Worm (Caenorhabditis elegans) whole organism, late embryonic: Measurements from ENCODE around the gene vha-15.

ENCODE experiments used
- C08G9.2 ChIP-seq: sonication (generic microtip); optimal IDR thresholded peaks from 2 replicates; lab custom pipeline; 2016; ENCODE audit warnings: mild to moderate bottlenecking, missing genetic modification characterization, moderate library complexity, missing compliant biosample characterization
- C38D4.7 ChIP-seq: fragments of 200-800 bp; sonication (Bioruptor generic); optimal IDR thresholded peaks from 2 replicates; lab custom pipeline; 2018; ENCODE audit warnings: mild to moderate bottlenecking, missing genetic modification characterization, moderate library complexity, missing compliant biosample characterization
- F13H6.1 ChIP-seq: sonication (generic microtip); optimal IDR thresholded peaks from 2 replicates; lab custom pipeline; 2016; ENCODE audit warnings: missing genetic modification characterization, missing compliant biosample characterization
- K02D7.2 ChIP-seq: sonication (generic microtip); optimal IDR thresholded peaks from 2 replicates; lab custom pipeline; 2017; ENCODE audit warnings: mild to moderate bottlenecking, missing genetic modification characterization, missing compliant biosample characterization
- ama-1 ChIP-seq: fragments of 150-350 bp; optimal IDR thresholded peaks from 2 replicates; lab custom pipeline; 2014
- ceh-14 ChIP-seq: sonication (generic microtip); optimal IDR thresholded peaks from 2 replicates; lab custom pipeline; 2016; ENCODE audit warnings: missing genotype, missing genetic modification characterization, missing compliant biosample characterization
- ceh-19 ChIP-seq: fragments of 200-800 bp; sonication (Bioruptor generic); optimal IDR thresholded peaks from 2 replicates; lab custom pipeline; 2018; ENCODE audit warnings: mild to moderate bottlenecking, missing genetic modification characterization, missing compliant biosample characterization
- ceh-2 ChIP-seq: sonication (generic microtip); optimal IDR thresholded peaks from 2 replicates; lab custom pipeline; 2016; ENCODE audit warnings: missing genotype, missing genetic modification characterization, missing compliant biosample characterization
- ceh-22 ChIP-seq: sonication (generic microtip); optimal IDR thresholded peaks from 2 replicates; lab custom pipeline; 2017; ENCODE audit warnings: missing biosample characterization, missing genetic modification characterization
- ceh-24 ChIP-seq: sonication (generic microtip); optimal IDR thresholded peaks from 2 replicates; lab custom pipeline; 2016; ENCODE audit warnings: mild to moderate bottlenecking, missing genetic modification characterization, missing compliant biosample characterization
- ceh-34 ChIP-seq: sonication (generic microtip); optimal IDR thresholded peaks from 2 replicates; lab custom pipeline; 2016; ENCODE audit warnings: mild to moderate bottlenecking, missing genetic modification characterization, missing compliant biosample characterization
- ceh-45 ChIP-seq: fragments of 200-800 bp; sonication (Bioruptor generic); IDR thresholded peaks from 2 replicates; pipeline ENCODE4 v1.3.6; 2022; ENCODE audit warnings: missing genetic modification reagents, missing genetic modification characterization, missing compliant biosample characterization
- ceh-48 ChIP-seq: sonication (generic microtip); optimal IDR thresholded peaks from 2 replicates; lab custom pipeline; 2016; ENCODE audit warnings: missing genetic modification characterization, inconsistent platforms, missing compliant biosample characterization
- ceh-9 ChIP-seq: sonication (generic microtip); optimal IDR thresholded peaks from 2 replicates; lab custom pipeline; 2016; ENCODE audit warnings: mild to moderate bottlenecking, missing genetic modification characterization, inconsistent platforms, missing compliant biosample characterization
- che-1 ChIP-seq: sonication (generic microtip); optimal IDR thresholded peaks from 2 replicates; lab custom pipeline; 2016; ENCODE audit warnings: mild to moderate bottlenecking, missing genetic modification characterization, missing compliant biosample characterization
- elt-2 ChIP-seq: sonication (generic microtip); optimal IDR thresholded peaks from 2 replicates; lab custom pipeline; 2016; ENCODE audit warnings: missing genetic modification reagents, missing genetic modification characterization, missing compliant biosample characterization
- elt-4 ChIP-seq: sonication (generic microtip); optimal IDR thresholded peaks from 2 replicates; lab custom pipeline; 2016; ENCODE audit warnings: missing genetic modification characterization, missing compliant biosample characterization
- ets-4 ChIP-seq: sonication (generic microtip); optimal IDR thresholded peaks from 2 replicates; lab custom pipeline; 2016; ENCODE audit warnings: missing genetic modification characterization, missing compliant biosample characterization
- fax-1 ChIP-seq: sonication (generic microtip); optimal IDR thresholded peaks from 2 replicates; lab custom pipeline; 2016; ENCODE audit warnings: missing genotype, missing genetic modification characterization, missing compliant biosample characterization
- fkh-6 ChIP-seq: sonication (generic microtip); optimal IDR thresholded peaks from 2 replicates; lab custom pipeline; 2016; ENCODE audit warnings: missing genetic modification characterization, missing compliant biosample characterization
- gmeb-2 ChIP-seq: sonication (generic microtip); optimal IDR thresholded peaks from 2 replicates; lab custom pipeline; 2016; ENCODE audit warnings: missing genetic modification characterization, inconsistent platforms, missing compliant biosample characterization
- hlh-13 ChIP-seq: fragments of 200-800 bp; sonication (Bioruptor generic); optimal IDR thresholded peaks from 2 replicates; lab custom pipeline; 2018; ENCODE audit warnings: mild to moderate bottlenecking, missing genetic modification characterization, missing compliant biosample characterization
- hlh-30 ChIP-seq: sonication (generic microtip); optimal IDR thresholded peaks from 2 replicates; lab custom pipeline; 2017; ENCODE audit warnings: antibody characterized with exemption, missing genetic modification characterization, missing compliant biosample characterization; ENCODE audit not compliant: insufficient read depth
- mec-3 ChIP-seq: sonication (generic microtip); optimal IDR thresholded peaks from 2 replicates; lab custom pipeline; 2016; ENCODE audit warnings: borderline replicate concordance, missing genetic modification characterization, missing compliant biosample characterization
- nfya-1 ChIP-seq: sonication (generic microtip); optimal IDR thresholded peaks from 2 replicates; lab custom pipeline; 2017; ENCODE audit warnings: missing genetic modification characterization, mild to moderate bottlenecking, missing compliant biosample characterization, antibody characterized with exemption, moderate library complexity
- nhr-11 ChIP-seq: fragments of 150-350 bp; optimal IDR thresholded peaks from 2 replicates; lab custom pipeline; 2014; ENCODE audit warnings: missing biosample characterization, missing genetic modification characterization
- npax-4 ChIP-seq: sonication (generic microtip); optimal IDR thresholded peaks from 2 replicates; lab custom pipeline; 2016; ENCODE audit warnings: missing genetic modification characterization, missing compliant biosample characterization
- odd-2 ChIP-seq: sonication (generic microtip); optimal IDR thresholded peaks from 2 replicates; lab custom pipeline; 2017; ENCODE audit warnings: antibody characterized with exemption, mild to moderate bottlenecking, missing genetic modification characterization, missing compliant biosample characterization
- pax-1 ChIP-seq: fragments of 150-350 bp; optimal IDR thresholded peaks from 2 replicates; lab custom pipeline; 2014; ENCODE audit warnings: missing biosample characterization, missing genetic modification characterization
- pha-2 ChIP-seq: sonication (generic microtip); optimal IDR thresholded peaks from 2 replicates; lab custom pipeline; 2017; ENCODE audit warnings: mild to moderate bottlenecking, missing genetic modification characterization, missing compliant biosample characterization
- pha-4 ChIP-seq: fragments of 150-350 bp; optimal IDR thresholded peaks from 2 replicates; lab custom pipeline; 2018; ENCODE audit warnings: missing biosample characterization, missing genetic modification reagents, missing genetic modification characterization
- pqm-1 ChIP-seq: sonication (generic microtip); optimal IDR thresholded peaks from 2 replicates; lab custom pipeline; 2016; ENCODE audit warnings: missing genetic modification characterization, missing compliant biosample characterization
- ref-2 ChIP-seq: sonication (generic microtip); optimal IDR thresholded peaks from 2 replicates; lab custom pipeline; 2016; ENCODE audit warnings: missing genetic modification characterization, missing compliant biosample characterization
- ttx-3 ChIP-seq: sonication (generic microtip); optimal IDR thresholded peaks from 2 replicates; lab custom pipeline; 2016; ENCODE audit warnings: missing genetic modification reagents, missing genetic modification characterization, missing compliant biosample characterization
- unc-55 ChIP-seq: sonication (generic microtip); optimal IDR thresholded peaks from 2 replicates; lab custom pipeline; 2017; ENCODE audit warnings: missing biosample characterization, missing genetic modification reagents, missing genetic modification characterization
- unc-86 ChIP-seq: sonication (generic microtip); optimal IDR thresholded peaks from 2 replicates; lab custom pipeline; 2016; ENCODE audit warnings: missing genetic modification characterization, missing compliant biosample characterization

vha-15 gene

ce11 chrX:2258404-2258803 lies 20.7 kb downstream of the vha-15 start:
- TF ChIP-seq C08G9.2 (tag; lab: Kevin White, UChicago) (no peak), elt-2 (tag; lab: Kevin White, UChicago) (peak; percentile 4)

ce11 chrX:2261003-2261402 lies 23.3 kb downstream of the vha-15 start, which contains the start of gene AH9.3:
Gene AH9.3, minus strand, starts transcription at chrX:2261103.
- TF ChIP-seq ceh-48 (tag; lab: Kevin White, UChicago) (peak; percentile 32), unc-55 (no peak), ceh-2 (no peak), ceh-24 (tag; lab: Kevin White, UChicago) (no peak), K02D7.2 (no peak), fax-1 (tag; lab: Kevin White, UChicago) (no peak), che-1 (tag; lab: Kevin White, UChicago) (no peak), ceh-14 (tag; lab: Kevin White, UChicago) (no peak)

- TF ChIP-seq ceh-19 (GFP tag; lab: Kevin White, UChicago), result no peak
- no peak for TF ChIP-seq ceh-45
- TF ChIP-seq hlh-30, result no peak
- no peak for TF ChIP-seq odd-2
- TF ChIP-seq elt-2 (tag; lab: Kevin White, UChicago), result no peak
- TF ChIP-seq ama-1 (lab: Kevin White, UChicago), result no peak
- no peak for TF ChIP-seq gmeb-2 (tag; lab: Kevin White, UChicago)
- no peak for TF ChIP-seq ref-2 (tag; lab: Kevin White, UChicago)
- no peak for TF ChIP-seq unc-86 (tag; lab: Kevin White, UChicago)
- no peak for TF ChIP-seq ceh-22 (tag; lab: Kevin White, UChicago)
- no peak for TF ChIP-seq ets-4 (tag; lab: Kevin White, UChicago)
- no peak for TF ChIP-seq pha-4 (tag; lab: Kevin White, UChicago)
- TF ChIP-seq npax-4, result no peak
- no peak for TF ChIP-seq pax-1
- TF ChIP-seq mec-3 (tag; lab: Kevin White, UChicago), result no peak
- TF ChIP-seq elt-4 (tag; lab: Kevin White, UChicago), result no peak
- TF ChIP-seq ceh-9 (tag; lab: Kevin White, UChicago), result no peak
- TF ChIP-seq unc-55, result no peak
- TF ChIP-seq nfya-1, result no peak
Observed at ce11 chrX:2262420-2262819, 24.7 kb downstream of the vha-15 start.

- TF ChIP-seq pha-2 (tag; lab: Kevin White, UChicago) (no peak), hlh-13 (GFP tag; lab: Kevin White, UChicago) (no peak), F13H6.1 (no peak), nfya-1 (no peak), ceh-14 (tag; lab: Kevin White, UChicago) (no peak), mec-3 (tag; lab: Kevin White, UChicago) (no peak), ceh-34 (tag; lab: Kevin White, UChicago) (no peak), pax-1 (no peak), ceh-22 (tag; lab: Kevin White, UChicago) (no peak), fkh-6 (tag; lab: Kevin White, UChicago) (no peak), fax-1 (tag; lab: Kevin White, UChicago) (no peak), C38D4.7 (GFP tag; lab: Kevin White, UChicago) (no peak), pqm-1 (no peak), ttx-3 (no peak), ceh-45 (no peak)
Observed at ce11 chrX:2265069-2265468, 27.4 kb downstream of the vha-15 start.

- no peak for TF ChIP-seq pax-1
- no peak for TF ChIP-seq ceh-34 (tag; lab: Kevin White, UChicago)
- TF ChIP-seq F13H6.1, result no peak
- TF ChIP-seq gmeb-2 (tag; lab: Kevin White, UChicago), result no peak
- TF ChIP-seq K02D7.2, result no peak
- no peak for TF ChIP-seq nhr-11 (tag; lab: Kevin White, UChicago)
- TF ChIP-seq C08G9.2 (tag; lab: Kevin White, UChicago), result no peak
- TF ChIP-seq C38D4.7 (GFP tag; lab: Kevin White, UChicago), result no peak
- no peak for TF ChIP-seq ama-1 (lab: Kevin White, UChicago)
- no peak for TF ChIP-seq ceh-24 (tag; lab: Kevin White, UChicago)
Observed at ce11 chrX:2266366-2266765, 28.7 kb downstream of the vha-15 start.
